Worm (Caenorhabditis elegans) whole organism, late embryonic: Measurements from ENCODE around the gene C46C11.4.

Experiments
- C08G9.2 ChIP-seq: sonication (generic microtip); optimal IDR thresholded peaks from 2 replicates; lab custom pipeline; 2016; ENCODE audit warnings: mild to moderate bottlenecking, missing genetic modification characterization, moderate library complexity, missing compliant biosample characterization
- T23F11.4 ChIP-seq: fragments of 200-800 bp; sonication (Bioruptor generic); optimal IDR thresholded peaks from 2 replicates; lab custom pipeline; 2018; ENCODE audit warnings: mild to moderate bottlenecking, missing genetic modification characterization, missing compliant biosample characterization
- ceh-18 ChIP-seq: sonication (generic microtip); optimal IDR thresholded peaks from 2 replicates; lab custom pipeline; 2016; ENCODE audit warnings: missing genetic modification characterization, missing compliant biosample characterization
- ceh-19 ChIP-seq: fragments of 200-800 bp; sonication (Bioruptor generic); optimal IDR thresholded peaks from 2 replicates; lab custom pipeline; 2018; ENCODE audit warnings: mild to moderate bottlenecking, missing genetic modification characterization, missing compliant biosample characterization
- ceh-24 ChIP-seq: sonication (generic microtip); optimal IDR thresholded peaks from 2 replicates; lab custom pipeline; 2016; ENCODE audit warnings: mild to moderate bottlenecking, missing genetic modification characterization, missing compliant biosample characterization
- ceh-31 ChIP-seq: sonication (generic microtip); optimal IDR thresholded peaks from 2 replicates; lab custom pipeline; 2016; ENCODE audit warnings: missing genetic modification characterization, missing compliant biosample characterization
- ceh-34 ChIP-seq: sonication (generic microtip); optimal IDR thresholded peaks from 2 replicates; lab custom pipeline; 2016; ENCODE audit warnings: mild to moderate bottlenecking, missing genetic modification characterization, missing compliant biosample characterization
- ceh-45 ChIP-seq: fragments of 200-800 bp; sonication (Bioruptor generic); IDR thresholded peaks from 2 replicates; pipeline ENCODE4 v1.3.6; 2022; ENCODE audit warnings: missing genetic modification reagents, missing genetic modification characterization, missing compliant biosample characterization
- ceh-48 ChIP-seq: sonication (generic microtip); optimal IDR thresholded peaks from 2 replicates; lab custom pipeline; 2016; ENCODE audit warnings: missing genetic modification characterization, inconsistent platforms, missing compliant biosample characterization
- ceh-6 ChIP-seq: fragments of 200-800 bp; sonication (Bioruptor generic); optimal IDR thresholded peaks from 2 replicates; lab custom pipeline; 2018; ENCODE audit warnings: mild to moderate bottlenecking, missing genetic modification characterization, missing compliant biosample characterization
- elt-2 ChIP-seq: sonication (generic microtip); optimal IDR thresholded peaks from 2 replicates; lab custom pipeline; 2016; ENCODE audit warnings: missing genetic modification reagents, missing genetic modification characterization, missing compliant biosample characterization
- eyg-1 ChIP-seq: sonication (generic microtip); optimal IDR thresholded peaks from 2 replicates; lab custom pipeline; 2016; ENCODE audit warnings: missing genotype, missing genetic modification characterization, missing compliant biosample characterization
- fax-1 ChIP-seq: sonication (generic microtip); optimal IDR thresholded peaks from 2 replicates; lab custom pipeline; 2016; ENCODE audit warnings: missing genotype, missing genetic modification characterization, missing compliant biosample characterization
- fkh-6 ChIP-seq: sonication (generic microtip); optimal IDR thresholded peaks from 2 replicates; lab custom pipeline; 2016; ENCODE audit warnings: missing genetic modification characterization, missing compliant biosample characterization
- gmeb-2 ChIP-seq: sonication (generic microtip); optimal IDR thresholded peaks from 2 replicates; lab custom pipeline; 2016; ENCODE audit warnings: missing genetic modification characterization, inconsistent platforms, missing compliant biosample characterization
- hlh-15 ChIP-seq: sonication (generic microtip); optimal IDR thresholded peaks from 2 replicates; lab custom pipeline; 2016; ENCODE audit warnings: missing genetic modification characterization, missing compliant biosample characterization
- hlh-30 ChIP-seq: sonication (generic microtip); optimal IDR thresholded peaks from 2 replicates; lab custom pipeline; 2017; ENCODE audit warnings: antibody characterized with exemption, missing genetic modification characterization, missing compliant biosample characterization; ENCODE audit not compliant: insufficient read depth
- hlh-8 ChIP-seq: sonication (generic microtip); optimal IDR thresholded peaks from 2 replicates; lab custom pipeline; 2016; ENCODE audit warnings: missing genotype, missing genetic modification characterization, missing compliant biosample characterization
- madf-2 ChIP-seq: sonication (generic microtip); optimal IDR thresholded peaks from 2 replicates; lab custom pipeline; 2017; ENCODE audit warnings: missing genetic modification characterization, missing compliant biosample characterization
- mec-3 ChIP-seq: sonication (generic microtip); optimal IDR thresholded peaks from 2 replicates; lab custom pipeline; 2016; ENCODE audit warnings: borderline replicate concordance, missing genetic modification characterization, missing compliant biosample characterization
- nfya-1 ChIP-seq: sonication (generic microtip); optimal IDR thresholded peaks from 2 replicates; lab custom pipeline; 2017; ENCODE audit warnings: missing genetic modification characterization, mild to moderate bottlenecking, missing compliant biosample characterization, antibody characterized with exemption, moderate library complexity
- nhr-11 ChIP-seq: fragments of 150-350 bp; optimal IDR thresholded peaks from 2 replicates; lab custom pipeline; 2014; ENCODE audit warnings: missing biosample characterization, missing genetic modification characterization
- npax-4 ChIP-seq: sonication (generic microtip); optimal IDR thresholded peaks from 2 replicates; lab custom pipeline; 2016; ENCODE audit warnings: missing genetic modification characterization, missing compliant biosample characterization
- pax-1 ChIP-seq: fragments of 150-350 bp; optimal IDR thresholded peaks from 2 replicates; lab custom pipeline; 2014; ENCODE audit warnings: missing biosample characterization, missing genetic modification characterization
- pha-2 ChIP-seq: sonication (generic microtip); optimal IDR thresholded peaks from 2 replicates; lab custom pipeline; 2017; ENCODE audit warnings: mild to moderate bottlenecking, missing genetic modification characterization, missing compliant biosample characterization
- pros-1 ChIP-seq: fragments of 150-350 bp; optimal IDR thresholded peaks from 2 replicates; lab custom pipeline; 2014; ENCODE audit warnings: missing biosample characterization, missing genetic modification reagents, missing genetic modification characterization
- ref-2 ChIP-seq: sonication (generic microtip); optimal IDR thresholded peaks from 2 replicates; lab custom pipeline; 2016; ENCODE audit warnings: missing genetic modification characterization, missing compliant biosample characterization
- sox-4 ChIP-seq: sonication (generic microtip); optimal IDR thresholded peaks from 2 replicates; lab custom pipeline; 2017; ENCODE audit warnings: mild to moderate bottlenecking, missing genetic modification characterization, inconsistent platforms, missing compliant biosample characterization
- tbx-2 ChIP-seq: sonication (generic microtip); optimal IDR thresholded peaks from 2 replicates; lab custom pipeline; 2016; ENCODE audit warnings: missing genetic modification characterization, missing compliant biosample characterization
- unc-3 ChIP-seq, 2 experiments: fragments of 200-800 bp in 1 of 2; sonication (Bioruptor generic) in 1 of 2; sonication (generic microtip) in 1 of 2; conservative IDR thresholded peaks in 1 of 2; optimal IDR thresholded peaks in 1 of 2; 2 replicates each; pipeline versions ENCODE4 v1.3.6 to Lab custom; 2016 to 2022; ENCODE audit warnings: missing compliant biosample characterization in 2 of 2, missing genetic modification characterization in 2 of 2, missing genetic modification reagents in 1 of 2
- unc-42 ChIP-seq: sonication (generic microtip); optimal IDR thresholded peaks from 2 replicates; lab custom pipeline; 2016; ENCODE audit warnings: missing genotype, missing genetic modification characterization, missing compliant biosample characterization
- unc-55 ChIP-seq: sonication (generic microtip); optimal IDR thresholded peaks from 2 replicates; lab custom pipeline; 2017; ENCODE audit warnings: missing biosample characterization, missing genetic modification reagents, missing genetic modification characterization
- unc-86 ChIP-seq: sonication (generic microtip); optimal IDR thresholded peaks from 2 replicates; lab custom pipeline; 2016; ENCODE audit warnings: missing genetic modification characterization, missing compliant biosample characterization
- zip-5 ChIP-seq: sonication (generic microtip); optimal IDR thresholded peaks from 2 replicates; lab custom pipeline; 2016; ENCODE audit warnings: missing genetic modification characterization, missing compliant biosample characterization

Gene C46C11.4

ce11 chrX:4662293-4662825 is 15.4 kb upstream of the C46C11.4 start:
- TF ChIP-seq fax-1 (tag; lab: Kevin White, UChicago) (no peak), zip-5 (tag; lab: Kevin White, UChicago) (no peak), ceh-31 (tag; lab: Kevin White, UChicago) (peak; percentile 38), pha-2 (peak; percentile 8), ceh-24 (no peak), ceh-34 (tag; lab: Kevin White, UChicago) (peak; percentile 12), nfya-1 (peak; percentile 21), pros-1 (peak; percentile 21), ceh-18 (tag; lab: Kevin White, UChicago) (peak; percentile 44), madf-2 (tag; lab: Kevin White, UChicago) (no peak), npax-4 (no peak), ceh-45 (GFP tag; lab: Robert Waterston, UW) (no peak), ref-2 (tag; lab: Kevin White, UChicago) (peak; percentile 19), elt-2 (tag; lab: Kevin White, UChicago) (peak; percentile 41)

- no peak for TF ChIP-seq mec-3
- TF ChIP-seq zip-5 (tag; lab: Kevin White, UChicago): no peak
- TF ChIP-seq C08G9.2: no peak
- no peak for TF ChIP-seq ceh-6
- TF ChIP-seq eyg-1 (tag; lab: Kevin White, UChicago): no peak
- no peak for TF ChIP-seq nhr-11 (tag; lab: Kevin White, UChicago)
- TF ChIP-seq unc-55 (GFP tag; lab: Kevin White, UChicago): no peak
- TF ChIP-seq hlh-8 (tag; lab: Kevin White, UChicago): no peak
- TF ChIP-seq npax-4: no peak
- no peak for TF ChIP-seq fkh-6 (tag; lab: Kevin White, UChicago)
- no peak for TF ChIP-seq hlh-15 (tag; lab: Kevin White, UChicago)
- TF ChIP-seq pax-1 (tag; lab: Kevin White, UChicago): no peak
- TF ChIP-seq hlh-30 (tag; lab: Kevin White, UChicago): no peak
- TF ChIP-seq gmeb-2 (tag; lab: Kevin White, UChicago): no peak
- TF ChIP-seq unc-42: no peak
- TF ChIP-seq tbx-2: no peak
- TF ChIP-seq sox-4 (tag; lab: Kevin White, UChicago): no peak
These were observed 13.4 kb upstream of the C46C11.4 start, which contains the start of gene nhr-45 for ce11 chrX:4660268-4660880. Gene nhr-45, minus strand, starts transcription at chrX:4660318.

ce11 chrX:4658706-4659105 is 11.7 kb upstream of the C46C11.4 start:
- TF ChIP-seq fax-1 (tag; lab: Kevin White, UChicago) (no peak), ceh-34 (tag; lab: Kevin White, UChicago) (no peak), ceh-48 (tag; lab: Kevin White, UChicago) (no peak), hlh-8 (tag; lab: Kevin White, UChicago) (no peak)

ce11 chrX:4658303-4658702 is 11.3 kb upstream of the C46C11.4 start:
- TF ChIP-seq ceh-19 (GFP tag; lab: Kevin White, UChicago) (no peak), sox-4 (tag; lab: Kevin White, UChicago) (no peak), ceh-34 (tag; lab: Kevin White, UChicago) (no peak), ceh-6 (no peak), ceh-45 (GFP tag; lab: Robert Waterston, UW) (no peak), unc-3 (GFP tag; conservative IDR thresholded peaks at IDR 0.05; lab: Robert Waterston, UW) (no peak), unc-3 (tag; optimal IDR thresholded peaks at IDR 0.05; lab: Kevin White, UChicago) (no peak), pros-1 (no peak), hlh-30 (tag; lab: Kevin White, UChicago) (no peak), fax-1 (tag; lab: Kevin White, UChicago) (no peak), T23F11.4 (GFP tag; lab: Kevin White, UChicago) (no peak), ceh-31 (tag; lab: Kevin White, UChicago) (no peak), unc-86 (no peak), pax-1 (tag; lab: Kevin White, UChicago) (no peak), eyg-1 (tag; lab: Kevin White, UChicago) (no peak), fkh-6 (tag; lab: Kevin White, UChicago) (no peak)
